Fruit fly (Drosophila melanogaster): ENCODE data around the gene Zcchc7.
A peak's percentile ranks its signal among the peaks of the same experiment; 100 is the strongest.

The Zcchc7 gene

dm6 chr3L:16890650-16891336 lies 45.6 kb downstream of the Zcchc7 start (continued):
- TF ChIP-seq usp (GFP tag; optimal IDR thresholded peaks at IDR 0.05) (no peak), CG1792 (GFP tag; optimal IDR thresholded peaks at IDR 0.05) (peak; percentile 77), lola (GFP tag; optimal IDR thresholded peaks at IDR 0.05) (peak in 1 of 3 experiments; percentile 89), hkb (optimal IDR thresholded peaks at IDR 0.05) (no peak), hkb (GFP tag; IDR thresholded peaks at IDR 0.05) (peak; percentile 95), CG8281 (tag; optimal IDR thresholded peaks at IDR 0.05) (peak; percentile 64), CG34422 (GFP tag; IDR thresholded peaks at IDR 0.05) (peak; percentile 89), Bgb (GFP tag; IDR thresholded peaks at IDR 0.05; ENCODE audit: partially characterized antibody) (peak; percentile 43; the same call in 1 of the 2 replicates), nmo (GFP tag; optimal IDR thresholded peaks at IDR 0.05) (peak; percentile 94), CG17612 (GFP tag; IDR thresholded peaks at IDR 0.05) (peak; percentile 43), CG13775 (GFP tag; optimal IDR thresholded peaks at IDR 0.05) (peak; percentile 81), CG3281 (GFP tag; optimal IDR thresholded peaks at IDR 0.05) (peak; percentile 29), lab (GFP tag; optimal IDR thresholded peaks at IDR 0.05) (peak; percentile 87), ash1 (GFP tag; optimal IDR thresholded peaks at IDR 0.05) (no peak), CG17829 (tag; optimal IDR thresholded peaks at IDR 0.05) (peak; percentile 92), Rx (GFP tag; IDR thresholded peaks at IDR 0.05) (peak; percentile 91), shn (GFP tag; optimal IDR thresholded peaks at IDR 0.05) (peak; percentile 80), Sry-β (GFP tag; optimal IDR thresholded peaks at IDR 0.05) (peak; percentile 57), kay (GFP tag; optimal IDR thresholded peaks at IDR 0.05) (peak; percentile 68), fd96Cb (tag; optimal IDR thresholded peaks at IDR 0.05) (peak; percentile 93), CG17385 (GFP tag; optimal IDR thresholded peaks at IDR 0.05) (peak; percentile 88), btn (GFP tag; optimal IDR thresholded peaks at IDR 0.05) (peak; percentile 83), Tbp (GFP tag; optimal IDR thresholded peaks at IDR 0.05) (no peak), CG10959 (GFP tag; IDR thresholded peaks at IDR 0.05) (peak; percentile 89), chinmo (GFP tag; IDR thresholded peaks at IDR 0.05; ENCODE audit: partially characterized antibody) (peak; percentile 99), Ptx1 (GFP tag; IDR thresholded peaks at IDR 0.05) (peak; percentile 94), onecut (GFP tag; IDR thresholded peaks at IDR 0.05) (peak; percentile 89), CG5245 (GFP tag; optimal IDR thresholded peaks at IDR 0.05) (peak; percentile 93), Side (GFP tag; optimal IDR thresholded peaks at IDR 0.05) (peak; percentile 86), CG5180 (GFP tag; optimal IDR thresholded peaks at IDR 0.05) (peak; percentile 81), Sox102F (GFP tag; optimal IDR thresholded peaks at IDR 0.05) (peak; percentile 95), Fer3 (tag; optimal IDR thresholded peaks at IDR 0.05) (peak; percentile 83), CG1024 (GFP tag; IDR thresholded peaks at IDR 0.05) (peak; percentile 89), tna (GFP tag; IDR thresholded peaks at IDR 0.05; ENCODE audit: partially characterized antibody) (peak; percentile 49; the same call in 1 of the 2 replicates), chn (GFP tag; optimal IDR thresholded peaks at IDR 0.05) (peak; percentile 82), CG9215 (GFP tag; IDR thresholded peaks at IDR 0.05) (peak; percentile 65), NC2β (GFP tag; optimal IDR thresholded peaks at IDR 0.05) (peak; percentile 89), gcm (GFP tag; optimal IDR thresholded peaks at IDR 0.05) (peak; percentile 88), vvl (GFP tag; IDR thresholded peaks at IDR 0.05) (peak; percentile 97), h (optimal IDR thresholded peaks at IDR 0.05) (no peak), luna (GFP tag; optimal IDR thresholded peaks at IDR 0.05) (peak; percentile 47), CG2116 (GFP tag; optimal IDR thresholded peaks at IDR 0.05) (peak; percentile 54), bigmax (GFP tag; optimal IDR thresholded peaks at IDR 0.05) (no peak), Chrac-16 (GFP tag; optimal IDR thresholded peaks at IDR 0.05) (peak; percentile 82), CG1602 (GFP tag; optimal IDR thresholded peaks at IDR 0.05) (peak; percentile 91), br (optimal IDR thresholded peaks at IDR 0.05) (no peak), CG32772 (GFP tag; IDR thresholded peaks at IDR 0.05) (peak; percentile 94), CG42726 (GFP tag; IDR thresholded peaks at IDR 0.05; ENCODE audit: partially characterized antibody) (peak; percentile 17; the same call in 1 of the 2 replicates), CG11504 (tag; optimal IDR thresholded peaks at IDR 0.05) (peak; percentile 94), dmrt99B (tag; optimal IDR thresholded peaks at IDR 0.05) (peak; percentile 96)

All from whole organism, embryonic.